Worm (Caenorhabditis elegans) whole organism, young adult: Measurements from ENCODE around the gene abcf-3.

Experiments
- D2030.7 ChIP-seq: fragments of 200-800 bp; sonication (Bioruptor generic); IDR thresholded peaks from 2 replicates; pipeline ENCODE4 v1.3.6; 2022; ENCODE audit warnings: missing genetic modification reagents, missing genetic modification characterization, missing compliant biosample characterization
- T26A5.8 ChIP-seq: sonication (generic microtip); optimal IDR thresholded peaks from 2 replicates; lab custom pipeline; 2016; ENCODE audit warnings: missing genetic modification characterization, missing compliant biosample characterization
- ZK185.1 ChIP-seq: sonication (generic microtip); optimal IDR thresholded peaks from 2 replicates; lab custom pipeline; 2016; ENCODE audit warnings: mild to moderate bottlenecking, missing genetic modification characterization, missing compliant biosample characterization; ENCODE audit not compliant: poor library complexity, severe bottlenecking
- attf-6 ChIP-seq: fragments of 200-800 bp; sonication (Bioruptor generic); IDR thresholded peaks from 2 replicates; pipeline ENCODE4 v1.3.6; 2022; ENCODE audit warnings: missing genetic modification reagents, missing genetic modification characterization, missing compliant biosample characterization
- ceh-58 ChIP-seq: fragments of 200-800 bp; sonication (Bioruptor generic); IDR thresholded peaks from 2 replicates; pipeline ENCODE4 v1.3.6; 2022; ENCODE audit warnings: missing genetic modification characterization, missing compliant biosample characterization
- ceh-91 ChIP-seq: fragments of 200-800 bp; sonication (Bioruptor generic); IDR thresholded peaks from 2 replicates; pipeline ENCODE4 v1.3.6; 2022; ENCODE audit warnings: missing genetic modification reagents, missing genetic modification characterization, missing compliant biosample characterization

DNA sequence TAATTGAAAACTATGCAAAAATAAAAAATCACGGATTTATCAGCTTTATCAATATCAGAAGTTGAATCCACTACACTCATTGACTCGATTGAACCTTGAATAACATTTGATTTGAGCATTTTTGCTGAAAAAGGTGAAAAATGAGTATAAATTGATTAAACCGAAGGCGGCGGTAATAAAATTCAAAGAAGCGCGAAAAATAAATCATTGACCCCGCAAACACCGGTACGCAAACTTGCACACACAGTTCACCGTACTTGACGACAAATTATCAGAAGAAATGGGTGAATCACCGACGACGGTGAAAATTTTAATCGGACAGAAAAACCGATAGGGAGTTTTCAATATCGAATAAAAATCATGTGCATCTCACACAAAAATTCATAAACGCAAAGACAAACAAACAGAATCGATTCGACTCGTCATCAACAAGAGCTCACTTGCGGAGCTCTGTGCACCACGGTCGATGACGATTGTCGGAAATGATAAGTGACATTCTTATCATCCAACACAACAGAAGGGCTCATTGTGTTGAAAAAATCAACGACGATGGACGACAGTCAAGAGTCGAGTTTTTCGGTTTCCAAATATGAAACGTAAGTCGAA, 23.6 kb upstream of the abcf-3 start, which contains the start of the genes wht-7 and Y42G9A.1:
- no peak for TF ChIP-seq attf-6 (GFP tag; lab: Robert Waterston, UW)
- peak; percentile 43; the same call in 1 of the 2 replicates for TF ChIP-seq ceh-91 (GFP tag; lab: Robert Waterston, UW)
- no peak for TF ChIP-seq ZK185.1 (tag; lab: Kevin White, UChicago)
- TF ChIP-seq ceh-58 (GFP tag; lab: Robert Waterston, UW), result no peak
- TF ChIP-seq D2030.7 (GFP tag; lab: Robert Waterston, UW), result peak; percentile 27; the same call in 1 of the 2 replicates
- no peak for TF ChIP-seq T26A5.8 (tag; lab: Kevin White, UChicago)
